Worm (Caenorhabditis elegans): ENCODE results near the gene F28H7.8.

The F28H7.8 gene

ce11 chrV:10721304-10721703, 37.5 kb upstream of the F28H7.8 start:
- TF ChIP-seq blmp-1 (tag; optimal IDR thresholded peaks at IDR 0.05) = no peak
- TF ChIP-seq ces-1 (GFP tag; optimal IDR thresholded peaks at IDR 0.05) = peak; percentile 100
- TF ChIP-seq ztf-11 (tag; optimal IDR thresholded peaks at IDR 0.05) = no peak
- TF ChIP-seq elt-3 (tag; optimal IDR thresholded peaks at IDR 0.05) = no peak

ce11 chrV:10721912-10722426, 36.8 kb upstream of the F28H7.8 start:
- TF ChIP-seq elt-3 (tag; optimal IDR thresholded peaks at IDR 0.05) (no peak), hlh-1 (tag; optimal IDR thresholded peaks at IDR 0.05) (peak; percentile 66), lin-32 (GFP tag; optimal IDR thresholded peaks at IDR 0.05) (no peak), unc-120 (tag; optimal IDR thresholded peaks at IDR 0.05; ENCODE audit: poor library complexity, severe bottlenecking) (no peak), mep-1 (tag; optimal IDR thresholded peaks at IDR 0.05) (peak; percentile 2), ham-2 (GFP tag; optimal IDR thresholded peaks at IDR 0.05) (no peak), bed-3 (GFP tag; optimal IDR thresholded peaks at IDR 0.05) (no peak), unc-62 (GFP tag; optimal IDR thresholded peaks at IDR 0.05) (peak; percentile 8), ztf-11 (tag; optimal IDR thresholded peaks at IDR 0.05) (no peak), M03D4.4 (tag; optimal IDR thresholded peaks at IDR 0.05) (no peak), sem-2 (GFP tag; optimal IDR thresholded peaks at IDR 0.05) (no peak), blmp-1 (tag; optimal IDR thresholded peaks at IDR 0.05) (peak; percentile 84)

ce11 chrV:10722595-10722994, 36.2 kb upstream of the F28H7.8 start:
- no peak for TF ChIP-seq elt-3 (tag; optimal IDR thresholded peaks at IDR 0.05)
- TF ChIP-seq nhr-76 (tag; optimal IDR thresholded peaks at IDR 0.05) = no peak
- no peak for TF ChIP-seq sptf-1 (tag; optimal IDR thresholded peaks at IDR 0.05)
- TF ChIP-seq nhr-2 (tag; optimal IDR thresholded peaks at IDR 0.05) = no peak
- no peak for TF ChIP-seq nhr-12 (tag; optimal IDR thresholded peaks at IDR 0.05)
- TF ChIP-seq unc-39 (tag; optimal IDR thresholded peaks at IDR 0.05) = no peak
- TF ChIP-seq tbx-8 (GFP tag; optimal IDR thresholded peaks at IDR 0.05) = no peak
- TF ChIP-seq mls-2 (tag; optimal IDR thresholded peaks at IDR 0.05) = no peak
- no peak for TF ChIP-seq lin-32 (GFP tag; optimal IDR thresholded peaks at IDR 0.05)
- no peak for TF ChIP-seq snpc-4 (tag; optimal IDR thresholded peaks at IDR 0.05)
- TF ChIP-seq ceh-43 (GFP tag; optimal IDR thresholded peaks at IDR 0.05) = no peak
- no peak for TF ChIP-seq unc-120 (tag; optimal IDR thresholded peaks at IDR 0.05; ENCODE audit: poor library complexity, severe bottlenecking)
- TF ChIP-seq drap-1 (GFP tag; optimal IDR thresholded peaks at IDR 0.05) = no peak
- no peak for TF ChIP-seq sem-2 (GFP tag; optimal IDR thresholded peaks at IDR 0.05)
- TF ChIP-seq ham-2 (GFP tag; optimal IDR thresholded peaks at IDR 0.05) = no peak
- no peak for TF ChIP-seq nhr-237 (tag; optimal IDR thresholded peaks at IDR 0.05)

ce11 chrV:10723181-10723580, 35.6 kb upstream of the F28H7.8 start:
- no peak for TF ChIP-seq zip-8 (tag; optimal IDR thresholded peaks at IDR 0.05)
- no peak for TF ChIP-seq unc-120 (tag; optimal IDR thresholded peaks at IDR 0.05; ENCODE audit: poor library complexity, severe bottlenecking)
- no peak for TF ChIP-seq mls-2 (tag; optimal IDR thresholded peaks at IDR 0.05)
- no peak for TF ChIP-seq ces-1 (GFP tag; optimal IDR thresholded peaks at IDR 0.05)
- no peak for TF ChIP-seq lin-32 (GFP tag; optimal IDR thresholded peaks at IDR 0.05)
- TF ChIP-seq blmp-1 (tag; optimal IDR thresholded peaks at IDR 0.05) = no peak
- TF ChIP-seq snpc-4 (tag; optimal IDR thresholded peaks at IDR 0.05) = no peak
- no peak for TF ChIP-seq ztf-11 (tag; optimal IDR thresholded peaks at IDR 0.05)
- TF ChIP-seq bed-3 (GFP tag; optimal IDR thresholded peaks at IDR 0.05) = no peak
- TF ChIP-seq cnd-1 (tag; optimal IDR thresholded peaks at IDR 0.05) = no peak
- no peak for TF ChIP-seq nhr-28 (tag; optimal IDR thresholded peaks at IDR 0.05)
- no peak for TF ChIP-seq unc-39 (tag; optimal IDR thresholded peaks at IDR 0.05)
- no peak for TF ChIP-seq ceh-39 (tag; optimal IDR thresholded peaks at IDR 0.05)
- TF ChIP-seq lsy-2 (tag; optimal IDR thresholded peaks at IDR 0.05) = no peak
- TF ChIP-seq elt-3 (tag; optimal IDR thresholded peaks at IDR 0.05) = no peak
- no peak for TF ChIP-seq pha-4 (tag; optimal IDR thresholded peaks at IDR 0.05)

ce11 chrV:10723583-10723982, 35.2 kb upstream of the F28H7.8 start:
- TF ChIP-seq cnd-1 (tag; optimal IDR thresholded peaks at IDR 0.05) (no peak), drap-1 (GFP tag; optimal IDR thresholded peaks at IDR 0.05) (no peak), blmp-1 (tag; optimal IDR thresholded peaks at IDR 0.05) (no peak), nhr-237 (tag; optimal IDR thresholded peaks at IDR 0.05) (no peak), nhr-76 (tag; optimal IDR thresholded peaks at IDR 0.05) (no peak), ceh-43 (GFP tag; optimal IDR thresholded peaks at IDR 0.05) (no peak), elt-3 (tag; optimal IDR thresholded peaks at IDR 0.05) (no peak), bed-3 (GFP tag; optimal IDR thresholded peaks at IDR 0.05) (no peak), nhr-28 (tag; optimal IDR thresholded peaks at IDR 0.05) (no peak), ceh-83 (GFP tag; optimal IDR thresholded peaks at IDR 0.05) (no peak), ces-1 (GFP tag; optimal IDR thresholded peaks at IDR 0.05) (no peak), ham-2 (GFP tag; optimal IDR thresholded peaks at IDR 0.05) (no peak), mep-1 (tag; optimal IDR thresholded peaks at IDR 0.05) (no peak), lsy-2 (tag; optimal IDR thresholded peaks at IDR 0.05) (no peak), unc-39 (tag; optimal IDR thresholded peaks at IDR 0.05) (no peak)
